Worm (Caenorhabditis elegans): ENCODE data around the gene F27B3.6.

- TF ChIP-seq him-1 (tag; optimal IDR thresholded peaks at IDR 0.05) (no peak), dao-5 (tag; optimal IDR thresholded peaks at IDR 0.05) (no peak)
These were observed 33.9 kb upstream of the F27B3.6 start, which contains the start of gene ctsa-4.2 for ce11 chrIII:6612282-6612681.

Data from whole organism, L4/young adult.